Worm (Caenorhabditis elegans) whole organism, L4/young adult: ENCODE results near the gene F45D3.1.

Source experiments
- W03F9.2 ChIP-seq: fragments of 150-350 bp; optimal IDR thresholded peaks from 2 replicates; lab custom pipeline; 2014; ENCODE audit warnings: missing biosample characterization, missing genetic modification characterization
- dao-5 ChIP-seq: sonication (generic microtip); optimal IDR thresholded peaks from 2 replicates; lab custom pipeline; 2016; ENCODE audit warnings: missing genotype, missing genetic modification characterization, moderate library complexity, missing compliant biosample characterization
- him-1 ChIP-seq: sonication (generic microtip); optimal IDR thresholded peaks from 2 replicates; lab custom pipeline; 2016; ENCODE audit warnings: missing genotype, missing genetic modification reagents, missing genetic modification characterization, missing compliant biosample characterization

F45D3.1 gene

DNA sequence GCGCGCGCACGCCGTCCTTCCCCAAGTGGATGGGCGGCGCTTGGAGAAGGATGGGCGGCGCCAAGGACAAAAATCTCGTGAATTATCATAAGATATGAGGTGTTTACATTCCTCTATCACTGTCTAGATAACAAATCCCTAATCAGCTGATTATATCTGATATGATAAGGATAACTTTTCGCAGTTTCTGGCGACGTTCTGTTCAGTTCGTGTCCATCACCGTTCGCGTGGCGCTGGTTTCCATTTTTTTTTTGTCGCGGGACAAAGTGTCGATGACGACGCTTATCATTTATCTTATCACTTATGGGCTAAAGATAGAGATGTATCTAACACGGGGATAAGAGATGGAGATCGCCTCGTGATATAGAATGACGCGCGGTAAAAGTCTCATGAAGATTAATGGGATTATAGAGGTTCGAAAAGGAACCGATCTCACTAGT is 26.4 kb downstream of the F45D3.1 start:
- no peak for TF ChIP-seq W03F9.2
- TF ChIP-seq dao-5 (tag; lab: Kevin White, UChicago): no peak
- no peak for TF ChIP-seq him-1

ce11 chrV:12554172-12555031 is 27.5 kb downstream of the F45D3.1 start:
- TF ChIP-seq W03F9.2 (no peak), him-1 (no peak), dao-5 (tag; lab: Kevin White, UChicago) (no peak)

DNA sequence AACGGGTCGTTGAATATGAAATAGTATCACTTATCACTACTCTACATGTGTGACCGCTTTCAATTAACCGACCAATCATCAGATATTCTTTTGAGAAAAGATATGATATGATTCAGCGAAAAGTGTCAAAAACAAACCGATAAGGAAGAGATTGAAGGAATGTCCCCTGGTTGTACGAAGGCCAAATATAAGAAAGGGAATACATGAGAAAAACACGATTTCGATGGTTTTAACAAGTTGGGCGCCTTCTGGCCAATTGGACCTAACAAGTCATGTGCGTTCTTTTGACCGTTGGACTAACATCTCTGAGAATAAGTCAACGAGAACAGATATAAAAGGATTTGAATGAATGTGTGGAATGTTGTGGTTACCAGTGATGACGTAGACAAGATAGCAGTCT is 29.0 kb downstream of the F45D3.1 start:
- TF ChIP-seq W03F9.2: no peak
- TF ChIP-seq him-1: no peak
- TF ChIP-seq dao-5 (tag; lab: Kevin White, UChicago): no peak

ce11 chrV:12556904-12557303 is 30.0 kb downstream of the F45D3.1 start:
- TF ChIP-seq him-1 (no peak), W03F9.2 (no peak), dao-5 (tag; lab: Kevin White, UChicago) (no peak)

ce11 chrV:12560328-12560782 is 33.5 kb downstream of the F45D3.1 start, which contains the start of gene sel-1:
sel-1 (plus strand) TSS chrV:12560732.
- no peak for TF ChIP-seq W03F9.2
- no peak for TF ChIP-seq him-1
- TF ChIP-seq dao-5 (tag; lab: Kevin White, UChicago): no peak

DNA sequence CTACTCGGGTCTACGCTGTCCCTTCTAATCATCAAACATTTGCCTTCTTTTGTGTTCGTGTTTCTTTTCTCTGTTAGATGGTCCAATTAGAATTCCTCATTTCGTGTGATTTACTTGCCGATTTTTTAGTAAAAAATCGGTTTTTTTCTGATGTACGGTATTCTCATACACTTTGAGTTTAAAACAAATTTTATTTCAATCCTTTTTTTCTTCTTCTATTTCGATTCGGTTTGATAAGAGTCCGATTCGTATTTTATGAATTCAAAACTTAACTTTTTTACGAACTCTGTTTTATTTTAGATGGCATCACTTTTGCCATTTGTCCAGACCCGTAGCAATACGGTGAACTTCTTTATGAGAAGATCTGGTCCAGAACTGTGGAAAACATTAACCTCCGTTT is 36.3 kb downstream of the F45D3.1 start, which contains the start of gene mrps-5:
mrps-5 (plus strand) TSS at position 301 of the 400 bp plus-strand sequence.
- TF ChIP-seq dao-5 (tag; lab: Kevin White, UChicago) (no peak), W03F9.2 (no peak), him-1 (no peak)

- no peak for TF ChIP-seq him-1
- TF ChIP-seq dao-5 (tag; lab: Kevin White, UChicago): no peak
- no peak for TF ChIP-seq W03F9.2
Measured at ce11 chrV:12564902-12565301, 38.0 kb downstream of the F45D3.1 start.

ce11 chrV:12567312-12567711 is 40.5 kb downstream of the F45D3.1 start:
- TF ChIP-seq him-1 (no peak), dao-5 (tag; lab: Kevin White, UChicago) (no peak), W03F9.2 (no peak)

DNA sequence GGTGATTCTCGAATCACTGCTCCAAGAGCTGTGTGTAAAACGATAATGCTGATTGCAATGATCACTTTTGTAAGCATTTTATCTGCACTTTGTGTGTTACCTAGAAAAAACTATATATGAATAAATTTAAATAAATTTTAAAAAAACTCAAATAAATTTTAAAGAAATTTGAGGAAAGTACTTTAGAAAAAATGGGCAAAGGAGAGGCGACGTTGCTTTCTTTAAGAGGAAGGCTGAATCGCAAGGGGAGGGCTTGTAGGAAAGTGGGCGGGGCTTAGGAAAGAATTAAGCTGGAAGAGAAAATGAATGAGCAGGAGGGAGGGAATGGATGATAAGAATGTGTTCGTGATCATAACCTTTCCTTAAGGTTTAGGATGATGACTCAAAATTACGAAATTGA is 41.0 kb downstream of the F45D3.1 start, which contains the start of gene E02A10.4:
E02A10.4 (minus strand) TSS at position 101 of the 400 bp plus-strand sequence.
- TF ChIP-seq dao-5 (tag; lab: Kevin White, UChicago) (no peak), W03F9.2 (no peak), him-1 (no peak)

ce11 chrV:12570271-12570670 is 43.4 kb downstream of the F45D3.1 start:
- TF ChIP-seq him-1: no peak
- no peak for TF ChIP-seq W03F9.2
- no peak for TF ChIP-seq dao-5 (tag; lab: Kevin White, UChicago)

DNA sequence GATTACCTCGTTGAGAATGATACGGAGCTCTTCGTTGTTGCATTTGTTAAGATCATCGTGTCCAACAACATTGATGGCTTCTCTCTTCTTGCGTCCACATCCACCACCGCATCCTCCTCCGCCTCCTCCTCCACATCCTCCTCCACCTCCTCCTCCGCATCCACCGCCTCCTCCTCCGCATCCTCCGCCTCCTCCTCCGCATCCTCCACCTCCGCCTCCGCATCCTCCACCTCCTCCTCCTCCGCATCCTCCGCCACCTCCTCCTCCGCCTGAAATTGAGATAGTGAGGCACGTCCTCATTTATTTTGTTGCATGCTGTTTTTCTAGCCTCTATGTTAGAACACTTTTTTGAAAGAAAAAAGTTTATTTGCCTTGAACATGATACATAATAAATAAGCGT is 49.0 kb downstream of the F45D3.1 start:
- TF ChIP-seq him-1 (no peak), dao-5 (tag; lab: Kevin White, UChicago) (no peak), W03F9.2 (no peak)

- no peak for TF ChIP-seq W03F9.2
- TF ChIP-seq him-1: no peak
- TF ChIP-seq dao-5 (tag; lab: Kevin White, UChicago): no peak
Measured at ce11 chrV:12576495-12576947, 49.7 kb downstream of the F45D3.1 start, which contains the start of gene grl-23. grl-23 (minus strand) TSS chrV:12576897.
